Fruit fly (Drosophila melanogaster) whole organism, embryonic: ENCODE data around the gene CG6656.

Experiments
- ATbp ChIP-seq: fragments of 200-800 bp; sonication (Bioruptor generic); optimal IDR thresholded peaks from 2 replicates; lab custom pipeline; 2017; ENCODE audit warnings: missing biosample characterization, mild to moderate bottlenecking, missing genetic modification characterization, missing genetic modification reagents
- B-H2 ChIP-seq: fragments of 200-800 bp; sonication (Bioruptor generic); optimal IDR thresholded peaks from 2 replicates; lab custom pipeline; 2018; ENCODE audit warnings: missing biosample characterization, mild to moderate bottlenecking, missing genetic modification characterization
- C15 ChIP-seq: fragments of 200-800 bp; sonication (Bioruptor generic); IDR thresholded peaks from 3 replicates; pipeline ENCODE4 v1.3.6; 2022; ENCODE audit warnings: missing biosample characterization, missing genetic modification characterization
- CG10267 ChIP-seq: fragments of 200-800 bp; sonication (Bioruptor generic); optimal IDR thresholded peaks from 2 replicates; lab custom pipeline; 2018; ENCODE audit warnings: missing biosample characterization, mild to moderate bottlenecking, missing genetic modification characterization, moderate library complexity
- CG10274 ChIP-seq: fragments of 200-800 bp; sonication (Bioruptor generic); optimal IDR thresholded peaks from 3 replicates; lab custom pipeline; 2017; ENCODE audit warnings: missing biosample characterization, mild to moderate bottlenecking, missing genetic modification characterization
- CG10431 ChIP-seq: fragments of 200-800 bp; sonication (Bioruptor generic); optimal IDR thresholded peaks from 3 replicates; lab custom pipeline; 2018; ENCODE audit warnings: missing biosample characterization, mild to moderate bottlenecking, missing genetic modification characterization
- CG12155 ChIP-seq: fragments of 200-800 bp; sonication (Bioruptor generic); optimal IDR thresholded peaks from 3 replicates; lab custom pipeline; 2016; ENCODE audit warnings: missing biosample characterization, missing genetic modification characterization
- CG1529 ChIP-seq: fragments of 200-800 bp; sonication (Bioruptor generic); optimal IDR thresholded peaks from 3 replicates; lab custom pipeline; 2018; ENCODE audit warnings: missing biosample characterization, missing genetic modification characterization
- CG15514 ChIP-seq: fragments of 200-800 bp; sonication (Bioruptor generic); optimal IDR thresholded peaks from 3 replicates; lab custom pipeline; 2017; ENCODE audit warnings: missing biosample characterization, missing genetic modification characterization, mild to moderate bottlenecking, moderate library complexity, missing genetic modification reagents
- CG16815 ChIP-seq: fragments of 200-800 bp; sonication (Bioruptor generic); optimal IDR thresholded peaks from 3 replicates; lab custom pipeline; 2017; ENCODE audit warnings: missing biosample characterization, mild to moderate bottlenecking, missing genetic modification characterization
- CG17385 ChIP-seq: fragments of 200-800 bp; sonication (Bioruptor generic); optimal IDR thresholded peaks from 3 replicates; lab custom pipeline; 2018; ENCODE audit warnings: missing biosample characterization, mild to moderate bottlenecking, missing genetic modification characterization
- CG17912 ChIP-seq: fragments of 200-800 bp; sonication (Bioruptor generic); optimal IDR thresholded peaks from 2 replicates; lab custom pipeline; 2018; ENCODE audit warnings: missing biosample characterization, mild to moderate bottlenecking, missing genetic modification characterization
- CG18011 ChIP-seq: fragments of 200-800 bp; sonication (Bioruptor generic); optimal IDR thresholded peaks from 2 replicates; lab custom pipeline; 2017; ENCODE audit warnings: missing biosample characterization, missing genetic modification characterization, mild to moderate bottlenecking, moderate library complexity, missing genotype
- CG1832 ChIP-seq: fragments of 200-800 bp; sonication (Bioruptor generic); optimal IDR thresholded peaks from 2 replicates; lab custom pipeline; 2017; ENCODE audit warnings: missing biosample characterization, mild to moderate bottlenecking, missing genetic modification characterization, inconsistent platforms
- CG18476 ChIP-seq: fragments of 200-800 bp; sonication (Bioruptor generic); optimal IDR thresholded peaks from 2 replicates; lab custom pipeline; 2016; ENCODE audit warnings: missing biosample characterization, mild to moderate bottlenecking, missing genetic modification characterization
- CG2875 ChIP-seq: fragments of 200-800 bp; sonication (Bioruptor generic); optimal IDR thresholded peaks from 2 replicates; lab custom pipeline; 2017; ENCODE audit warnings: missing biosample characterization, mild to moderate bottlenecking, missing genetic modification characterization, missing genetic modification reagents
- CG31365 ChIP-seq: fragments of 200-800 bp; sonication (Bioruptor generic); optimal IDR thresholded peaks from 2 replicates; lab custom pipeline; 2018; ENCODE audit warnings: missing biosample characterization, mild to moderate bottlenecking, missing genetic modification characterization
- CG31388 ChIP-seq: fragments of 200-800 bp; sonication (Bioruptor generic); optimal IDR thresholded peaks from 2 replicates; lab custom pipeline; 2016; ENCODE audit warnings: missing biosample characterization, missing genetic modification characterization
- CG32532 ChIP-seq: fragments of 200-800 bp; sonication (Bioruptor generic); IDR thresholded peaks from 2 replicates; pipeline ENCODE4 v1.3.6; 2022; ENCODE audit warnings: missing biosample characterization, missing genetic modification characterization
- CG3838 ChIP-seq: fragments of 200-800 bp; sonication (Bioruptor generic); optimal IDR thresholded peaks from 3 replicates; lab custom pipeline; 2016; ENCODE audit warnings: missing biosample characterization, missing genetic modification characterization
- CG4707 ChIP-seq: fragments of 200-800 bp; sonication (Bioruptor generic); optimal IDR thresholded peaks from 2 replicates; lab custom pipeline; 2018; ENCODE audit warnings: missing biosample characterization, mild to moderate bottlenecking, missing genetic modification characterization, moderate library complexity
- CG5953 ChIP-seq: fragments of 200-800 bp; sonication (Bioruptor generic); IDR thresholded peaks from 2 replicates; pipeline ENCODE4 v1.3.6; 2022; ENCODE audit warnings: missing biosample characterization, missing genetic modification characterization
- CG6272 ChIP-seq: fragments of 200-800 bp; sonication (Bioruptor generic); IDR thresholded peaks from 2 replicates; pipeline ENCODE4 v1.3.6; 2022; ENCODE audit warnings: missing biosample characterization, missing genetic modification characterization
- CG6654 ChIP-seq: fragments of 200-800 bp; sonication (Bioruptor generic); optimal IDR thresholded peaks from 2 replicates; lab custom pipeline; 2017; ENCODE audit warnings: missing biosample characterization, mild to moderate bottlenecking, missing genetic modification characterization
- CG7963 ChIP-seq: fragments of 200-800 bp; sonication (Bioruptor generic); IDR thresholded peaks from 3 replicates; pipeline ENCODE4 v1.3.6; 2022; ENCODE audit warnings: missing biosample characterization, missing genetic modification characterization; ENCODE audit not compliant: partially characterized antibody
- D ChIP-seq, 2 experiments: fragments of 200-800 bp in 1 of 2; fragments of >200 bp in 1 of 2; sonication (Bioruptor generic) in 1 of 2; optimal IDR thresholded peaks; 2 replicates in 1 of 2; 3 replicates in 1 of 2; lab custom pipeline; 2017; ENCODE audit warnings: mild to moderate bottlenecking in 1 of 2, missing biosample characterization in 1 of 2, missing genetic modification characterization in 1 of 2, missing genetic modification reagents in 1 of 2
- Dad ChIP-seq: fragments of 200-800 bp; sonication (Bioruptor generic); optimal IDR thresholded peaks from 3 replicates; lab custom pipeline; 2016; ENCODE audit warnings: missing biosample characterization, missing genetic modification characterization
- Dll ChIP-seq: fragments of 200-800 bp; sonication (Bioruptor generic); IDR thresholded peaks from 4 replicates; pipeline ENCODE4 v1.3.6; 2022; ENCODE audit warnings: missing biosample characterization, missing genetic modification characterization; ENCODE audit not compliant: partially characterized antibody
- Lim3 ChIP-seq: fragments of 200-800 bp; sonication (Bioruptor generic); IDR thresholded peaks from 2 replicates; pipeline ENCODE4 v1.3.6; 2022; ENCODE audit warnings: missing biosample characterization, missing genetic modification characterization
- MTF-1 ChIP-seq: fragments of 200-800 bp; sonication (Bioruptor generic); optimal IDR thresholded peaks from 2 replicates; lab custom pipeline; 2018; ENCODE audit warnings: missing biosample characterization, mild to moderate bottlenecking, missing genetic modification characterization, borderline replicate concordance
- Nf-YA ChIP-seq: fragments of 200-800 bp; sonication (Bioruptor generic); IDR thresholded peaks from 2 replicates; pipeline ENCODE4 v1.3.6; 2022; ENCODE audit warnings: missing biosample characterization, missing genetic modification characterization
- Ptx1 ChIP-seq: fragments of 200-800 bp; sonication (Bioruptor generic); IDR thresholded peaks from 2 replicates; pipeline ENCODE4 v1.3.6; 2022; ENCODE audit warnings: missing biosample characterization, missing genetic modification characterization
- Sin3A ChIP-seq: fragments of >200 bp; optimal IDR thresholded peaks from 2 replicates; lab custom pipeline; 2018
- TFAM ChIP-seq: fragments of 200-800 bp; sonication (Bioruptor generic); optimal IDR thresholded peaks from 2 replicates; lab custom pipeline; 2017; ENCODE audit warnings: missing biosample characterization, missing genetic modification characterization, inconsistent platforms
- ab ChIP-seq: fragments of 200-800 bp; sonication (Bioruptor generic); optimal IDR thresholded peaks from 2 replicates; lab custom pipeline; 2016; ENCODE audit warnings: missing biosample characterization, missing genetic modification characterization
- ap ChIP-seq: fragments of 200-800 bp; sonication (Bioruptor generic); IDR thresholded peaks from 2 replicates; pipeline ENCODE4 v1.3.6; 2022; ENCODE audit warnings: missing biosample characterization, missing genetic modification characterization
- bbx ChIP-seq: fragments of 200-800 bp; sonication (Bioruptor generic); IDR thresholded peaks from 2 replicates; pipeline ENCODE4 v1.3.6; 2022; ENCODE audit warnings: missing biosample characterization, missing genetic modification characterization; ENCODE audit not compliant: partially characterized antibody
- cad ChIP-seq: fragments of >200 bp; optimal IDR thresholded peaks from 2 replicates; lab custom pipeline; 2017; ENCODE audit warnings: missing biosample characterization, missing genetic modification characterization
- caup ChIP-seq: fragments of 200-800 bp; sonication (Bioruptor generic); optimal IDR thresholded peaks from 3 replicates; lab custom pipeline; 2017; ENCODE audit warnings: missing biosample characterization, mild to moderate bottlenecking, missing genetic modification characterization, moderate library complexity; ENCODE audit not compliant: severe bottlenecking
- crc ChIP-seq: fragments of 200-800 bp; sonication (Bioruptor generic); optimal IDR thresholded peaks from 2 replicates; lab custom pipeline; 2016; ENCODE audit warnings: missing biosample characterization, missing genetic modification characterization
- eyg ChIP-seq: fragments of 200-800 bp; sonication (Bioruptor generic); optimal IDR thresholded peaks from 3 replicates; lab custom pipeline; 2016; ENCODE audit warnings: missing biosample characterization, missing genetic modification characterization
- fd64A ChIP-seq: fragments of 200-800 bp; sonication (Bioruptor generic); optimal IDR thresholded peaks from 3 replicates; lab custom pipeline; 2018; ENCODE audit warnings: missing biosample characterization, mild to moderate bottlenecking, missing genetic modification characterization
- ftz-f1 ChIP-seq: fragments of 200-800 bp; sonication (Bioruptor generic); optimal IDR thresholded peaks from 2 replicates; lab custom pipeline; 2016; ENCODE audit warnings: missing biosample characterization, missing genetic modification characterization
- knrl ChIP-seq: fragments of 200-800 bp; sonication (Bioruptor generic); IDR thresholded peaks from 3 replicates; pipeline ENCODE4 v1.3.6; 2022; ENCODE audit warnings: missing biosample characterization, missing genetic modification characterization; ENCODE audit not compliant: partially characterized antibody
- psq ChIP-seq: fragments of 200-800 bp; sonication (Bioruptor generic); optimal IDR thresholded peaks from 2 replicates; lab custom pipeline; 2017; ENCODE audit warnings: missing biosample characterization, missing genetic modification characterization
- shn ChIP-seq: fragments of 200-800 bp; sonication (Bioruptor generic); optimal IDR thresholded peaks from 3 replicates; lab custom pipeline; 2016; ENCODE audit warnings: missing biosample characterization, missing genetic modification characterization
- sim ChIP-seq: fragments of 200-800 bp; sonication (Bioruptor generic); IDR thresholded peaks from 2 replicates; pipeline ENCODE4 v1.3.6; 2022; ENCODE audit warnings: missing biosample characterization, missing genetic modification characterization
- ttk ChIP-seq: fragments of 200-800 bp; sonication (Bioruptor generic); IDR thresholded peaks from 2 replicates; pipeline ENCODE4 v2.1.2; 2022; ENCODE audit warnings: missing biosample characterization, missing genetic modification characterization
- tup ChIP-seq: fragments of 200-800 bp; sonication (Bioruptor generic); optimal IDR thresholded peaks from 2 replicates; lab custom pipeline; 2016; ENCODE audit warnings: missing biosample characterization, mild to moderate bottlenecking, missing genetic modification characterization, moderate library complexity
- tx ChIP-seq: fragments of 200-800 bp; sonication (Bioruptor generic); optimal IDR thresholded peaks from 2 replicates; lab custom pipeline; 2016; ENCODE audit warnings: missing biosample characterization, missing genetic modification characterization
- zen ChIP-seq: fragments of 200-800 bp; sonication (Bioruptor generic); optimal IDR thresholded peaks from 3 replicates; lab custom pipeline; 2018; ENCODE audit warnings: missing biosample characterization, mild to moderate bottlenecking, missing genetic modification characterization, moderate library complexity

The CG6656 gene

dm6 chr3R:21839636-21840035 lies 35.5 kb upstream of the CG6656 start (continued):
- TF ChIP-seq TFAM (GFP tag; lab: Kevin White, UChicago) (no peak), CG4707 (GFP tag; lab: Kevin White, UChicago) (no peak), CG31388 (GFP tag; lab: Kevin White, UChicago) (no peak), eyg (GFP tag; lab: Kevin White, UChicago) (no peak), CG18011 (GFP tag; lab: Kevin White, UChicago) (no peak), CG31365 (tag; lab: Kevin White, UChicago) (no peak), crc (no peak), Ptx1 (GFP tag; lab: Robert Waterston, UW) (no peak), zen (no peak), psq (GFP tag; lab: Kevin White, UChicago) (no peak), fd64A (GFP tag; lab: Kevin White, UChicago) (no peak), ab (GFP tag; lab: Kevin White, UChicago) (no peak), CG17912 (GFP tag; lab: Kevin White, UChicago) (no peak), ATbp (GFP tag; lab: Kevin White, UChicago) (no peak), knrl (no peak), D (optimal IDR thresholded peaks at IDR 0.05; lab: Kevin White, UChicago) (no peak), D (GFP tag; optimal IDR thresholded peaks at IDR 0.05; lab: Kevin White, UChicago) (peak; percentile 31), shn (no peak), CG10274 (GFP tag; lab: Kevin White, UChicago) (no peak), CG16815 (GFP tag; lab: Kevin White, UChicago) (no peak), CG7963 (GFP tag; lab: Robert Waterston, UW) (no peak), MTF-1 (GFP tag; lab: Kevin White, UChicago) (no peak), CG10431 (GFP tag; lab: Kevin White, UChicago) (no peak), CG18476 (GFP tag; lab: Kevin White, UChicago) (no peak), CG10267 (tag; lab: Kevin White, UChicago) (peak; percentile 47), CG15514 (GFP tag; lab: Kevin White, UChicago) (peak; percentile 7), B-H2 (GFP tag; lab: Kevin White, UChicago) (no peak), C15 (GFP tag; lab: Robert Waterston, UW) (no peak), CG1832 (GFP tag; lab: Kevin White, UChicago) (no peak), Lim3 (GFP tag; lab: Robert Waterston, UW) (no peak), Sin3A (no peak), Dad (GFP tag; lab: Kevin White, UChicago) (no peak), tx (no peak), CG1529 (GFP tag; lab: Kevin White, UChicago) (no peak), CG2875 (no peak), sim (no peak), CG17385 (GFP tag; lab: Kevin White, UChicago) (peak; percentile 18), cad (GFP tag; lab: Kevin White, UChicago) (no peak), CG6272 (no peak), CG3838 (GFP tag; lab: Kevin White, UChicago) (no peak), Nf-YA (GFP tag; lab: Robert Waterston, UW) (no peak), tup (no peak), ap (no peak), Dll (no peak), CG32532 (GFP tag; lab: Robert Waterston, UW) (no peak), CG12155 (GFP tag; lab: Kevin White, UChicago) (no peak), ftz-f1 (no peak), CG5953 (GFP tag; lab: Robert Waterston, UW) (no peak), ttk (GFP tag; lab: Robert Waterston, UW) (no peak), caup (peak; percentile 7), bbx (GFP tag; lab: Robert Waterston, UW) (no peak), CG6654 (no peak)
